Worm (Caenorhabditis elegans): Measurements from ENCODE around the gene F08G2.5.

ce11 chrII:13852004-13852403 lies 18.6 kb upstream of the F08G2.5 start, which contains the start of gene F08G2.8:
- TF ChIP-seq cog-1 (tag; optimal IDR thresholded peaks at IDR 0.05) (no peak), ztf-23 (GFP tag; IDR thresholded peaks at IDR 0.05) (no peak), med-1 (GFP tag; optimal IDR thresholded peaks at IDR 0.05; ENCODE audit: insufficient read depth) (no peak)
